Fruit fly (Drosophila melanogaster) whole organism, embryonic: ENCODE data around the gene Ide.

Experiments used
- BEAF-32 ChIP-seq: fragments of 200-800 bp; sonication (Bioruptor generic); optimal IDR thresholded peaks from 3 replicates; lab custom pipeline; 2017; ENCODE audit warnings: missing biosample characterization, missing genetic modification characterization, mild to moderate bottlenecking, moderate library complexity, missing genetic modification reagents
- CG10267 ChIP-seq: fragments of 200-800 bp; sonication (Bioruptor generic); optimal IDR thresholded peaks from 2 replicates; lab custom pipeline; 2018; ENCODE audit warnings: missing biosample characterization, mild to moderate bottlenecking, missing genetic modification characterization, moderate library complexity
- CG13775 ChIP-seq: fragments of 200-800 bp; sonication (Bioruptor generic); optimal IDR thresholded peaks from 3 replicates; lab custom pipeline; 2017; ENCODE audit warnings: missing biosample characterization, mild to moderate bottlenecking, missing genetic modification characterization
- CG15696 ChIP-seq: fragments of 200-800 bp; sonication (Bioruptor generic); optimal IDR thresholded peaks from 2 replicates; lab custom pipeline; 2019; ENCODE audit warnings: missing biosample characterization, mild to moderate bottlenecking, missing genetic modification characterization, moderate library complexity
- CG16815 ChIP-seq: fragments of 200-800 bp; sonication (Bioruptor generic); optimal IDR thresholded peaks from 3 replicates; lab custom pipeline; 2017; ENCODE audit warnings: missing biosample characterization, mild to moderate bottlenecking, missing genetic modification characterization
- CG17361 ChIP-seq: fragments of 200-800 bp; sonication (Bioruptor generic); IDR thresholded peaks from 3 replicates; pipeline ENCODE4 v1.3.6; 2022; ENCODE audit warnings: missing biosample characterization, missing genetic modification characterization
- CG17568 ChIP-seq: fragments of 200-800 bp; sonication (Bioruptor generic); optimal IDR thresholded peaks from 2 replicates; lab custom pipeline; 2018; ENCODE audit warnings: missing biosample characterization, mild to moderate bottlenecking, missing genetic modification characterization, moderate library complexity
- CG2199 ChIP-seq: fragments of 200-800 bp; sonication (Bioruptor generic); IDR thresholded peaks from 3 replicates; pipeline ENCODE4 v1.3.6; 2022; ENCODE audit warnings: missing biosample characterization, missing genetic modification characterization
- CG3407 ChIP-seq: fragments of 200-800 bp; sonication (Bioruptor generic); optimal IDR thresholded peaks from 2 replicates; lab custom pipeline; 2018; ENCODE audit warnings: missing biosample characterization, mild to moderate bottlenecking, missing genetic modification characterization
- CG6791 ChIP-seq: fragments of 200-800 bp; sonication (Bioruptor generic); IDR thresholded peaks from 3 replicates; pipeline ENCODE4 v1.3.6; 2022; ENCODE audit warnings: missing biosample characterization, missing genetic modification characterization; ENCODE audit not compliant: partially characterized antibody
- CG7357 ChIP-seq: fragments of 200-800 bp; sonication (Bioruptor generic); IDR thresholded peaks from 3 replicates; pipeline ENCODE4 v1.3.6; 2022; ENCODE audit warnings: missing biosample characterization, missing genetic modification characterization
- CG7786 ChIP-seq: fragments of 200-800 bp; sonication (Bioruptor generic); optimal IDR thresholded peaks from 2 replicates; lab custom pipeline; 2016; ENCODE audit warnings: missing biosample characterization, missing genetic modification characterization
- CG7839 ChIP-seq: fragments of 200-800 bp; sonication (Bioruptor generic); optimal IDR thresholded peaks from 3 replicates; lab custom pipeline; 2018; ENCODE audit warnings: missing biosample characterization, mild to moderate bottlenecking, missing genetic modification characterization, moderate library complexity
- CG9932 ChIP-seq: fragments of 200-800 bp; sonication (Bioruptor generic); IDR thresholded peaks from 2 replicates; pipeline ENCODE4 v1.3.6; 2022; ENCODE audit warnings: missing biosample characterization, missing genetic modification characterization
- CoRest ChIP-seq: fragments of 200-800 bp; sonication (Bioruptor generic); optimal IDR thresholded peaks from 3 replicates; lab custom pipeline; 2018; ENCODE audit warnings: missing biosample characterization, mild to moderate bottlenecking, missing genetic modification characterization, moderate library complexity
- D ChIP-seq, 2 experiments: fragments of 200-800 bp in 1 of 2; fragments of >200 bp in 1 of 2; sonication (Bioruptor generic) in 1 of 2; optimal IDR thresholded peaks; 2 replicates in 1 of 2; 3 replicates in 1 of 2; lab custom pipeline; 2017; ENCODE audit warnings: mild to moderate bottlenecking in 1 of 2, missing biosample characterization in 1 of 2, missing genetic modification characterization in 1 of 2, missing genetic modification reagents in 1 of 2
- Dad ChIP-seq: fragments of 200-800 bp; sonication (Bioruptor generic); optimal IDR thresholded peaks from 3 replicates; lab custom pipeline; 2016; ENCODE audit warnings: missing biosample characterization, missing genetic modification characterization
- Elba2 ChIP-seq: fragments of 200-800 bp; sonication (Bioruptor generic); optimal IDR thresholded peaks from 3 replicates; lab custom pipeline; 2016; ENCODE audit warnings: missing biosample characterization, missing genetic modification characterization
- Pdp1 ChIP-seq, 2 experiments: fragments of 200-800 bp; sonication (Bioruptor generic); optimal IDR thresholded peaks; 3 replicates each; lab custom pipeline; 2016; ENCODE audit warnings: missing biosample characterization in 2 of 2, missing genetic modification characterization in 2 of 2, mild to moderate bottlenecking in 1 of 2, moderate library complexity in 1 of 2
- Six4 ChIP-seq: fragments of 200-800 bp; sonication (Bioruptor generic); optimal IDR thresholded peaks from 2 replicates; lab custom pipeline; 2016; ENCODE audit warnings: missing biosample characterization, missing genetic modification characterization
- Sox100B ChIP-seq: fragments of 200-800 bp; sonication (Bioruptor generic); optimal IDR thresholded peaks from 3 replicates; lab custom pipeline; 2018; ENCODE audit warnings: missing biosample characterization, mild to moderate bottlenecking, missing genetic modification characterization
- TFAM ChIP-seq: fragments of 200-800 bp; sonication (Bioruptor generic); optimal IDR thresholded peaks from 2 replicates; lab custom pipeline; 2017; ENCODE audit warnings: missing biosample characterization, missing genetic modification characterization, inconsistent platforms
- ab ChIP-seq: fragments of 200-800 bp; sonication (Bioruptor generic); optimal IDR thresholded peaks from 2 replicates; lab custom pipeline; 2016; ENCODE audit warnings: missing biosample characterization, missing genetic modification characterization
- amos ChIP-seq: fragments of 200-800 bp; sonication (Bioruptor generic); IDR thresholded peaks from 2 replicates; pipeline ENCODE4 v1.3.6; 2022; ENCODE audit warnings: missing biosample characterization, missing genetic modification characterization; ENCODE audit not compliant: partially characterized antibody
- ash1 ChIP-seq: fragments of 200-800 bp; sonication (Bioruptor generic); optimal IDR thresholded peaks from 2 replicates; lab custom pipeline; 2018; ENCODE audit warnings: missing biosample characterization, mild to moderate bottlenecking, missing genetic modification characterization
- az2 ChIP-seq: fragments of 200-800 bp; sonication (Bioruptor generic); optimal IDR thresholded peaks from 3 replicates; lab custom pipeline; 2016; ENCODE audit warnings: missing biosample characterization, missing genetic modification characterization
- dmrt11E ChIP-seq: fragments of 200-800 bp; sonication (Bioruptor generic); optimal IDR thresholded peaks from 3 replicates; lab custom pipeline; 2018; ENCODE audit warnings: missing biosample characterization, mild to moderate bottlenecking, missing genetic modification characterization, moderate library complexity
- dpn ChIP-seq, 2 experiments: fragments of 200-800 bp; sonication (Bioruptor generic); optimal IDR thresholded peaks; 3 replicates each; lab custom pipeline; 2016; ENCODE audit warnings: missing biosample characterization in 2 of 2, missing genetic modification characterization in 2 of 2
- ems ChIP-seq: fragments of 200-800 bp; sonication (Bioruptor generic); optimal IDR thresholded peaks from 3 replicates; lab custom pipeline; 2016; ENCODE audit warnings: missing biosample characterization, missing genetic modification characterization
- exex ChIP-seq: fragments of 200-800 bp; sonication (Bioruptor generic); optimal IDR thresholded peaks from 4 replicates; lab custom pipeline; 2018; ENCODE audit warnings: missing biosample characterization, mild to moderate bottlenecking, missing genetic modification characterization, moderate library complexity
- fu2 ChIP-seq: fragments of 200-800 bp; sonication (Bioruptor generic); optimal IDR thresholded peaks from 2 replicates; lab custom pipeline; 2016; ENCODE audit warnings: missing biosample characterization, missing genetic modification characterization
- gcm ChIP-seq: fragments of 200-800 bp; sonication (Bioruptor generic); optimal IDR thresholded peaks from 2 replicates; lab custom pipeline; 2019; ENCODE audit warnings: missing biosample characterization, mild to moderate bottlenecking, missing genetic modification characterization, moderate library complexity
- gfzf ChIP-seq: fragments of 200-800 bp; sonication (Bioruptor generic); optimal IDR thresholded peaks from 2 replicates; lab custom pipeline; 2016; ENCODE audit warnings: missing biosample characterization, mild to moderate bottlenecking, missing genetic modification characterization, moderate library complexity
- jumu ChIP-seq: fragments of 200-800 bp; sonication (Bioruptor generic); optimal IDR thresholded peaks from 3 replicates; lab custom pipeline; 2016; ENCODE audit warnings: missing biosample characterization, missing genetic modification characterization
- kni ChIP-seq: fragments of 200-800 bp; sonication (Bioruptor generic); optimal IDR thresholded peaks from 3 replicates; lab custom pipeline; 2017; ENCODE audit warnings: mild to moderate bottlenecking, missing biosample characterization, missing genetic modification reagents, missing genetic modification characterization
- lola ChIP-seq, 3 experiments: fragments of >200 bp in 2 of 3; fragments of 200-800 bp in 1 of 3; sonication (Bioruptor generic) in 1 of 3; optimal IDR thresholded peaks; 2 replicates each; lab custom pipeline; 2017 to 2019; ENCODE audit warnings: missing biosample characterization in 3 of 3, missing genetic modification characterization in 3 of 3, mild to moderate bottlenecking in 1 of 3, moderate library complexity in 1 of 3
- pnt ChIP-seq: fragments of 200-800 bp; sonication (Bioruptor generic); optimal IDR thresholded peaks from 3 replicates; lab custom pipeline; 2016; ENCODE audit warnings: missing biosample characterization, missing genetic modification characterization
- pros ChIP-seq: fragments of 200-800 bp; sonication (Bioruptor generic); optimal IDR thresholded peaks from 3 replicates; lab custom pipeline; 2019; ENCODE audit warnings: missing biosample characterization, mild to moderate bottlenecking, missing genetic modification characterization, moderate library complexity
- run ChIP-seq: fragments of 200-800 bp; sonication (Bioruptor generic); optimal IDR thresholded peaks from 3 replicates; lab custom pipeline; 2018; ENCODE audit warnings: missing biosample characterization, mild to moderate bottlenecking, missing genetic modification characterization
- sima ChIP-seq: fragments of 200-800 bp; sonication (Bioruptor generic); optimal IDR thresholded peaks from 2 replicates; lab custom pipeline; 2016; ENCODE audit warnings: missing biosample characterization, missing genetic modification characterization
- stc ChIP-seq: fragments of 200-800 bp; sonication (Bioruptor generic); IDR thresholded peaks from 2 replicates; pipeline ENCODE4 v1.3.6; 2022; ENCODE audit warnings: missing biosample characterization, missing genetic modification characterization
- tap ChIP-seq: fragments of 200-800 bp; optimal IDR thresholded peaks from 3 replicates; lab custom pipeline; 2019; ENCODE audit warnings: missing biosample characterization, mild to moderate bottlenecking, missing genetic modification characterization, moderate library complexity
- trem ChIP-seq: fragments of 200-800 bp; optimal IDR thresholded peaks from 3 replicates; lab custom pipeline; 2019; ENCODE audit warnings: missing biosample characterization, mild to moderate bottlenecking, missing genetic modification characterization, moderate library complexity
- unpg ChIP-seq: fragments of 200-800 bp; sonication (Bioruptor generic); optimal IDR thresholded peaks from 3 replicates; lab custom pipeline; 2018; ENCODE audit warnings: missing biosample characterization, mild to moderate bottlenecking, missing genetic modification characterization, moderate library complexity
- vnd ChIP-seq: fragments of 200-800 bp; sonication (Bioruptor generic); IDR thresholded peaks from 3 replicates; pipeline ENCODE4 v1.3.6; 2022; ENCODE audit warnings: missing biosample characterization, missing genetic modification characterization; ENCODE audit not compliant: partially characterized antibody
- zf30C ChIP-seq: fragments of 200-800 bp; sonication (Bioruptor generic); optimal IDR thresholded peaks from 3 replicates; lab custom pipeline; 2018; ENCODE audit warnings: missing biosample characterization, mild to moderate bottlenecking, missing genetic modification characterization
- zfh1 ChIP-seq: fragments of 200-800 bp; sonication (Bioruptor generic); IDR thresholded peaks from 3 replicates; pipeline ENCODE4 v1.3.6; 2022; ENCODE audit warnings: missing biosample characterization, missing genetic modification characterization

Gene Ide

dm6 chr3L:20402665-20403492, 27.2 kb upstream of the Ide start (continued):
- peak; percentile 27 for TF ChIP-seq unpg (GFP tag; lab: Kevin White, UChicago)
- peak; percentile 79 for TF ChIP-seq kni (GFP tag; lab: Kevin White, UChicago)
- TF ChIP-seq jumu (GFP tag; lab: Kevin White, UChicago): peak; percentile 17
- TF ChIP-seq zfh1: peak; percentile 75
- peak; percentile 54 for TF ChIP-seq Elba2 (GFP tag; lab: Kevin White, UChicago)
- no peak for TF ChIP-seq tap (tag; lab: Kevin White, UChicago)
- no peak for TF ChIP-seq Six4 (GFP tag; lab: Kevin White, UChicago)
- TF ChIP-seq CG9932 (GFP tag; lab: Robert Waterston, UW): no peak
- peak; percentile 72 for TF ChIP-seq CG10267 (tag; lab: Kevin White, UChicago)
- no peak for TF ChIP-seq fu2 (GFP tag; lab: Kevin White, UChicago)
- no peak for TF ChIP-seq CG3407
- no peak for TF ChIP-seq pnt (GFP tag; lab: Kevin White, UChicago)
- TF ChIP-seq Sox100B (GFP tag; lab: Kevin White, UChicago): no peak
- no peak for TF ChIP-seq Dad (GFP tag; lab: Kevin White, UChicago)
- TF ChIP-seq CG17568: no peak
- TF ChIP-seq BEAF-32 (GFP tag; lab: Kevin White, UChicago): no peak
- no peak for TF ChIP-seq vnd (GFP tag; lab: Robert Waterston, UW)
- peak; percentile 28; the same call in 1 of the 3 replicates for TF ChIP-seq CG17361 (GFP tag; lab: Robert Waterston, UW)
- peak; percentile 65 for TF ChIP-seq trem
- no peak for TF ChIP-seq TFAM (GFP tag; lab: Kevin White, UChicago)
- no peak for TF ChIP-seq ab (GFP tag; lab: Kevin White, UChicago)
- peak in 1 of 2 experiments; percentile 8 for TF ChIP-seq Pdp1 (GFP tag; optimal IDR thresholded peaks at IDR 0.05; lab: Kevin White, UChicago)
- peak; percentile 14 for TF ChIP-seq CG7786 (GFP tag; lab: Kevin White, UChicago)
- TF ChIP-seq gcm (GFP tag; lab: Kevin White, UChicago): peak; percentile 66
- peak; percentile 47 for TF ChIP-seq D (optimal IDR thresholded peaks at IDR 0.05; lab: Kevin White, UChicago)
- TF ChIP-seq D (GFP tag; optimal IDR thresholded peaks at IDR 0.05; lab: Kevin White, UChicago): peak; percentile 8
- TF ChIP-seq pros (GFP tag; lab: Kevin White, UChicago): peak; percentile 91
- no peak for TF ChIP-seq sima (GFP tag; lab: Kevin White, UChicago)
- peak; percentile 95 for TF ChIP-seq CG15696 (tag; lab: Kevin White, UChicago)
- TF ChIP-seq lola (GFP tag; optimal IDR thresholded peaks at IDR 0.05; lab: Kevin White, UChicago): peak in 1 of 3 experiments; percentile 83
- TF ChIP-seq gfzf (GFP tag; lab: Kevin White, UChicago): no peak
- no peak for TF ChIP-seq zf30C (GFP tag; lab: Kevin White, UChicago)
- peak; percentile 50 for TF ChIP-seq CG16815 (GFP tag; lab: Kevin White, UChicago)
- TF ChIP-seq CG7357: no peak
- TF ChIP-seq CG2199 (GFP tag; lab: Robert Waterston, UW): peak; percentile 79; the same call in 1 of the 3 replicates
- peak; percentile 13 for TF ChIP-seq az2 (GFP tag; lab: Kevin White, UChicago)
- no peak for TF ChIP-seq stc
- peak in 1 of 2 experiments; percentile 5 for TF ChIP-seq dpn (GFP tag; optimal IDR thresholded peaks at IDR 0.05; lab: Kevin White, UChicago)
- peak; percentile 86 for TF ChIP-seq dmrt11E (tag; lab: Kevin White, UChicago)
- TF ChIP-seq run: no peak
- 0 out of 2 replicates have a peak, but pooled peaks have one; percentile 39 for TF ChIP-seq amos (GFP tag; lab: Robert Waterston, UW)
- TF ChIP-seq CG7839 (tag; lab: Kevin White, UChicago): peak; percentile 43
- TF ChIP-seq CG13775 (GFP tag; lab: Kevin White, UChicago): peak; percentile 45
- no peak for TF ChIP-seq exex (tag; lab: Kevin White, UChicago)
- no peak for TF ChIP-seq ash1 (GFP tag; lab: Kevin White, UChicago)
- TF ChIP-seq CoRest (tag; lab: Kevin White, UChicago): peak; percentile 30
- no peak for TF ChIP-seq ems (GFP tag; lab: Kevin White, UChicago)
- TF ChIP-seq CG6791: 0 out of 3 replicates have a peak, but pooled peaks have one; percentile 36
